Worm (Caenorhabditis elegans) whole organism, L2 larva: Measurements from ENCODE around the gene atat-2.

ENCODE experiments used
- C34F6.9 ChIP-seq: fragments of 150-350 bp; optimal IDR thresholded peaks from 2 replicates; lab custom pipeline; 2014; ENCODE audit warnings: missing biosample characterization, missing genetic modification characterization
- F13H6.1 ChIP-seq: sonication (generic microtip); optimal IDR thresholded peaks from 2 replicates; lab custom pipeline; 2016; ENCODE audit warnings: missing genetic modification characterization, missing compliant biosample characterization
- R02D3.7 ChIP-seq: fragments of 150-350 bp; optimal IDR thresholded peaks from 2 replicates; lab custom pipeline; 2014; ENCODE audit warnings: missing biosample characterization, missing genetic modification characterization
- ZK546.5 ChIP-seq: sonication (generic microtip); optimal IDR thresholded peaks from 2 replicates; lab custom pipeline; 2017; ENCODE audit warnings: missing biosample characterization, missing genetic modification characterization
- aly-2 ChIP-seq: fragments of 150-350 bp; optimal IDR thresholded peaks from 2 replicates; lab custom pipeline; 2014; ENCODE audit warnings: missing biosample characterization, missing genetic modification characterization
- ama-1 ChIP-seq: fragments of 150-350 bp; optimal IDR thresholded peaks from 2 replicates; lab custom pipeline; 2018; ENCODE audit warnings: inconsistent platforms
- blmp-1 ChIP-seq: sonication (generic microtip); optimal IDR thresholded peaks from 2 replicates; lab custom pipeline; 2017; ENCODE audit warnings: missing genetic modification characterization, mild to moderate bottlenecking, missing compliant biosample characterization, antibody characterized with exemption, moderate library complexity; ENCODE audit not compliant: insufficient read depth
- ceh-16 ChIP-seq: fragments of 150-350 bp; optimal IDR thresholded peaks from 2 replicates; lab custom pipeline; 2014; ENCODE audit warnings: missing biosample characterization, missing genetic modification characterization
- ceh-82 ChIP-seq: fragments of 150-350 bp; optimal IDR thresholded peaks from 2 replicates; lab custom pipeline; 2014; ENCODE audit warnings: missing biosample characterization, missing genetic modification characterization
- crh-2 ChIP-seq: sonication (generic microtip); optimal IDR thresholded peaks from 2 replicates; lab custom pipeline; 2017; ENCODE audit warnings: missing biosample characterization, missing genetic modification characterization
- dmd-4 ChIP-seq: sonication (generic microtip); optimal IDR thresholded peaks from 2 replicates; lab custom pipeline; 2017; ENCODE audit warnings: missing biosample characterization, missing genetic modification characterization
- egl-27 ChIP-seq: sonication (generic microtip); optimal IDR thresholded peaks from 3 replicates; lab custom pipeline; 2017; ENCODE audit warnings: missing biosample characterization, missing genetic modification reagents, missing genetic modification characterization
- elt-3 ChIP-seq: sonication (generic microtip); optimal IDR thresholded peaks from 2 replicates; lab custom pipeline; 2017; ENCODE audit warnings: missing biosample characterization, missing genetic modification characterization
- fos-1 ChIP-seq: fragments of 150-350 bp; optimal IDR thresholded peaks from 2 replicates; lab custom pipeline; 2014; ENCODE audit warnings: missing biosample characterization, missing genetic modification characterization
- gmeb-1 ChIP-seq: fragments of 150-350 bp; optimal IDR thresholded peaks from 2 replicates; lab custom pipeline; 2014; ENCODE audit warnings: missing biosample characterization, missing genetic modification characterization
- lin-11 ChIP-seq: fragments of 150-350 bp; sonication (generic microtip); optimal IDR thresholded peaks from 2 replicates; lab custom pipeline; 2014; ENCODE audit warnings: missing biosample characterization, missing genetic modification characterization, inconsistent platforms, mixed read lengths
- lin-13 ChIP-seq: fragments of 150-350 bp; optimal IDR thresholded peaks from 2 replicates; lab custom pipeline; 2014; ENCODE audit warnings: missing biosample characterization, missing genetic modification reagents, missing genetic modification characterization
- lin-39 ChIP-seq: fragments of 150-350 bp; optimal IDR thresholded peaks from 2 replicates; lab custom pipeline; 2014; ENCODE audit warnings: missing biosample characterization, missing genetic modification reagents, missing genetic modification characterization
- lsy-2 ChIP-seq, 2 experiments: fragments of 150-350 bp in 1 of 2; sonication (generic microtip) in 1 of 2; optimal IDR thresholded peaks; 2 replicates each; lab custom pipeline; 2014 to 2017; ENCODE audit warnings: missing biosample characterization in 2 of 2, missing genetic modification characterization in 2 of 2
- mab-5 ChIP-seq: fragments of 150-350 bp; optimal IDR thresholded peaks from 2 replicates; lab custom pipeline; 2014; ENCODE audit warnings: missing biosample characterization, missing genetic modification characterization
- mbf-1 ChIP-seq: sonication (generic microtip); optimal IDR thresholded peaks from 2 replicates; lab custom pipeline; 2017; ENCODE audit warnings: missing biosample characterization, missing genetic modification characterization
- nhr-10 ChIP-seq: sonication (generic microtip); optimal IDR thresholded peaks from 2 replicates; lab custom pipeline; 2017; ENCODE audit warnings: missing biosample characterization, missing genetic modification characterization
- nhr-12 ChIP-seq: fragments of 150-350 bp; optimal IDR thresholded peaks from 2 replicates; lab custom pipeline; 2014; ENCODE audit warnings: missing biosample characterization, missing genetic modification characterization
- nhr-129 ChIP-seq: fragments of 150-350 bp; optimal IDR thresholded peaks from 2 replicates; lab custom pipeline; 2014; ENCODE audit warnings: missing biosample characterization, missing genetic modification characterization
- nhr-21 ChIP-seq: fragments of 150-350 bp; optimal IDR thresholded peaks from 2 replicates; lab custom pipeline; 2014; ENCODE audit warnings: missing biosample characterization, missing genetic modification characterization
- nhr-23 ChIP-seq: fragments of 150-350 bp; optimal IDR thresholded peaks from 2 replicates; lab custom pipeline; 2014; ENCODE audit warnings: missing biosample characterization, missing genetic modification reagents, missing genetic modification characterization
- nhr-237 ChIP-seq: fragments of 150-350 bp; optimal IDR thresholded peaks from 2 replicates; lab custom pipeline; 2014; ENCODE audit warnings: missing biosample characterization, missing genetic modification characterization
- nhr-25 ChIP-seq: fragments of 150-350 bp; sonication (generic microtip); optimal IDR thresholded peaks from 3 replicates; lab custom pipeline; 2014; ENCODE audit warnings: missing biosample characterization, missing genetic modification characterization
- nhr-6 ChIP-seq: fragments of 150-350 bp; optimal IDR thresholded peaks from 2 replicates; lab custom pipeline; 2014; ENCODE audit warnings: missing biosample characterization, missing genetic modification characterization
- peb-1 ChIP-seq: fragments of 150-350 bp; optimal IDR thresholded peaks from 2 replicates; lab custom pipeline; 2014; ENCODE audit warnings: missing biosample characterization, missing genetic modification characterization
- sem-4 ChIP-seq: fragments of 150-350 bp; optimal IDR thresholded peaks from 2 replicates; lab custom pipeline; 2014; ENCODE audit warnings: missing biosample characterization, missing genetic modification reagents, missing genetic modification characterization
- skn-1 ChIP-seq: sonication (generic microtip); optimal IDR thresholded peaks from 2 replicates; lab custom pipeline; 2017; ENCODE audit warnings: missing biosample characterization, missing genetic modification characterization
- sma-3 ChIP-seq: sonication (generic microtip); optimal IDR thresholded peaks from 2 replicates; lab custom pipeline; 2016; ENCODE audit warnings: missing genetic modification reagents, missing genetic modification characterization, missing compliant biosample characterization
- sma-9 ChIP-seq, 2 experiments: fragments of 150-350 bp in 1 of 2; sonication (generic microtip) in 1 of 2; optimal IDR thresholded peaks; 2 replicates each; lab custom pipeline; 2014 to 2016; ENCODE audit warnings: missing genetic modification characterization in 2 of 2, mild to moderate bottlenecking in 1 of 2, missing biosample characterization in 1 of 2, missing compliant biosample characterization in 1 of 2, missing genetic modification reagents in 1 of 2, moderate library complexity in 1 of 2
- snpc-4 ChIP-seq: fragments of 150-350 bp; optimal IDR thresholded peaks from 2 replicates; lab custom pipeline; 2014; ENCODE audit warnings: missing biosample characterization, missing genetic modification characterization
- unc-39 ChIP-seq: fragments of 150-350 bp; optimal IDR thresholded peaks from 2 replicates; lab custom pipeline; 2014; ENCODE audit warnings: missing biosample characterization, missing genetic modification characterization
- ztf-11 ChIP-seq: sonication (generic microtip); optimal IDR thresholded peaks from 2 replicates; lab custom pipeline; 2017; ENCODE audit warnings: missing biosample characterization, missing genetic modification characterization
- ztf-4 ChIP-seq: fragments of 150-350 bp; optimal IDR thresholded peaks from 2 replicates; lab custom pipeline; 2014; ENCODE audit warnings: missing biosample characterization, missing genetic modification characterization

The atat-2 gene

ce11 chrX:5801156-5801592 is 47.7 kb upstream of the atat-2 start (continued):
- TF ChIP-seq ceh-16 (tag; lab: Kevin White, UChicago) = peak; percentile 70
- TF ChIP-seq mbf-1 (tag; lab: Kevin White, UChicago) = no peak
- peak; percentile 69 for TF ChIP-seq gmeb-1 (tag; lab: Kevin White, UChicago)
- TF ChIP-seq F13H6.1 = peak; percentile 94
- TF ChIP-seq elt-3 = no peak

DNA sequence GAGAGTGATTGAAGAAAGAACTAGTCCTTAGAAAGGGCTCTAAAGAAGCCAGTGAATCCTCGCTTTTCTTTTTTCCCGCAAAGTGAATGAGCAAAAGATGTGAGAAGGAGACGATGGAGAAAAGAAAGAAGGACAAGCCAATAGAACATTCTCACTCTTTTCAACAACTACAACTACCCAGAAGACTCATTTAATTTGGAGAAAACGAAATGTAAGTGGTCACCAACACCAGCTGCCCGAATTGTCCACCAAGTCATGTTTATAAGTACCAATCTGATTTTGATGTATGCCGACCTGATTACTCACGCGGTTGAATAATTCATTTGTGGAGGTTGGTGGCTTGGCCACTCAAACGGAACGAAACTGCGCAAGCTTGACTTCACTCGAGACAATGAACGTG is 46.3 kb upstream of the atat-2 start:
- no peak for TF ChIP-seq nhr-129 (tag; lab: Kevin White, UChicago)
- TF ChIP-seq skn-1 (tag; lab: Kevin White, UChicago) = no peak
- TF ChIP-seq mab-5 = no peak
- no peak for TF ChIP-seq lin-39 (tag; lab: Kevin White, UChicago)
- TF ChIP-seq lin-11 (tag; lab: Kevin White, UChicago) = no peak
- TF ChIP-seq sem-4 (tag; lab: Kevin White, UChicago) = no peak
- no peak for TF ChIP-seq ZK546.5 (tag; lab: Kevin White, UChicago)
- no peak for TF ChIP-seq ztf-11 (tag; lab: Kevin White, UChicago)
- no peak for TF ChIP-seq nhr-23
- no peak for TF ChIP-seq peb-1 (tag; lab: Kevin White, UChicago)
- no peak for TF ChIP-seq aly-2 (tag; lab: Kevin White, UChicago)
- TF ChIP-seq nhr-12 (tag; lab: Kevin White, UChicago) = no peak
- TF ChIP-seq ama-1 (lab: Kevin White, UChicago) = no peak
- TF ChIP-seq ceh-16 (tag; lab: Kevin White, UChicago) = no peak
- TF ChIP-seq C34F6.9 = no peak
- no peak for TF ChIP-seq dmd-4 (tag; lab: Kevin White, UChicago)
- TF ChIP-seq sma-9 (GFP tag; optimal IDR thresholded peaks at IDR 0.05; lab: Kevin White, UChicago) = no peak
- TF ChIP-seq sma-9 (tag; optimal IDR thresholded peaks at IDR 0.05; lab: Kevin White, UChicago) = no peak

DNA sequence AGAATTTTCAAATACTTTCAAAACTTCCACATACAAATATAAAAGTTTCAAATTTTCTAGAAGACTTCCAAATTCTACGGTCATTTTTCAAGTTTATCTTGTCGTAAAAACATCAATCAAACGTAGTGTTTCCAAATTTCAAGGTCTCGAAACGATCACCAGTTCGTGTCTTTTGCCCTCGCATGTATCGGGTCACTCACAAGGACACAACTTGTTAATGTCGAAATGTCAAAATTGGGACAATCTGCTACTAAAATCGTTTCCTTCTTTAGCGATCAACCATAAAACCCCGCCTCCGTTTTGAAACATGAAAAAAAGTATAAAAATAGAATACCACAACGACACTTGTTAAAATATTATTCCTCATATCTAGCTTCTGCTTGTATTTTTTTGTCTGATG is 45.4 kb upstream of the atat-2 start:
- TF ChIP-seq nhr-10 (tag; lab: Kevin White, UChicago) (no peak), unc-39 (tag; lab: Kevin White, UChicago) (no peak), egl-27 (tag; lab: Kevin White, UChicago) (no peak), gmeb-1 (tag; lab: Kevin White, UChicago) (no peak), nhr-25 (peak; percentile 90), mbf-1 (tag; lab: Kevin White, UChicago) (no peak), C34F6.9 (peak; percentile 11), ZK546.5 (tag; lab: Kevin White, UChicago) (no peak), nhr-129 (tag; lab: Kevin White, UChicago) (no peak), ama-1 (lab: Kevin White, UChicago) (no peak), sem-4 (tag; lab: Kevin White, UChicago) (peak; percentile 5), nhr-6 (tag; lab: Kevin White, UChicago) (peak; percentile 25), snpc-4 (no peak), ceh-16 (tag; lab: Kevin White, UChicago) (peak; percentile 32), lin-13 (GFP tag; lab: Kevin White, UChicago) (no peak), F13H6.1 (peak; percentile 19), lin-39 (tag; lab: Kevin White, UChicago) (no peak), ceh-82 (no peak), nhr-21 (tag; lab: Kevin White, UChicago) (no peak)

ce11 chrX:5805872-5806472 is 42.9 kb upstream of the atat-2 start, which contains the start of gene F13D11.3:
TSS of gene F13D11.3 (minus strand) at chrX:5805922.
- TF ChIP-seq F13H6.1 (peak; percentile 52), mab-5 (peak; percentile 4), ztf-4 (tag; lab: Kevin White, UChicago) (no peak)
- TF ChIP-seq, all 48 proteins: peak for 2

ce11 chrX:5810677-5811076 is 38.2 kb upstream of the atat-2 start:
- TF ChIP-seq ceh-16 (tag; lab: Kevin White, UChicago) (peak; percentile 48), ZK546.5 (tag; lab: Kevin White, UChicago) (no peak), nhr-23 (no peak), C34F6.9 (no peak), fos-1 (tag; lab: Kevin White, UChicago) (peak; percentile 29), nhr-25 (peak; percentile 86), sma-9 (GFP tag; optimal IDR thresholded peaks at IDR 0.05; lab: Kevin White, UChicago) (peak; percentile 44), sma-9 (tag; optimal IDR thresholded peaks at IDR 0.05; lab: Kevin White, UChicago) (no peak), nhr-21 (tag; lab: Kevin White, UChicago) (peak; percentile 8), nhr-237 (no peak), lsy-2 (tag; optimal IDR thresholded peaks at IDR 0.05; lab: Kevin White, UChicago) (peak in 1 of 2 experiments; percentile 14), egl-27 (tag; lab: Kevin White, UChicago) (peak; percentile 46), crh-2 (tag; lab: Kevin White, UChicago) (peak; percentile 38), blmp-1 (tag; lab: Kevin White, UChicago) (peak; percentile 54), R02D3.7 (tag; lab: Kevin White, UChicago) (no peak), sma-3 (GFP tag; lab: Kevin White, UChicago) (peak; percentile 44), nhr-10 (tag; lab: Kevin White, UChicago) (no peak), lin-13 (GFP tag; lab: Kevin White, UChicago) (peak; percentile 6)
